Worm (Caenorhabditis elegans) whole organism, young adult: ENCODE measurements around the gene nhr-28.
A peak's percentile ranks its signal among the peaks of the same experiment; 100 is the strongest.

ENCODE experiments used
- B0336.3 ChIP-seq: fragments of 200-800 bp; sonication (Bioruptor generic); IDR thresholded peaks from 2 replicates; pipeline ENCODE4 v1.3.6; 2022; ENCODE audit warnings: missing genetic modification characterization, missing compliant biosample characterization
- C17E4.6 ChIP-seq: fragments of 200-800 bp; sonication (Bioruptor generic); IDR thresholded peaks from 2 replicates; pipeline ENCODE4 v1.3.6; 2022; ENCODE audit warnings: missing genetic modification reagents, missing genetic modification characterization, missing compliant biosample characterization
- F23B12.7 ChIP-seq: sonication (generic microtip); optimal IDR thresholded peaks from 2 replicates; lab custom pipeline; 2017; ENCODE audit warnings: missing genetic modification characterization, mild to moderate bottlenecking, missing compliant biosample characterization, antibody characterized with exemption, moderate library complexity; ENCODE audit not compliant: insufficient read depth
- F33H1.4 ChIP-seq: fragments of 200-800 bp; sonication (Bioruptor generic); IDR thresholded peaks from 2 replicates; pipeline ENCODE4 v1.3.6; 2022; ENCODE audit warnings: missing genetic modification reagents, missing genetic modification characterization, missing compliant biosample characterization
- F49E8.2 ChIP-seq: sonication (generic microtip); optimal IDR thresholded peaks from 3 replicates; lab custom pipeline; 2017; ENCODE audit warnings: missing genetic modification characterization, mild to moderate bottlenecking, missing compliant biosample characterization, antibody characterized with exemption, moderate library complexity; ENCODE audit not compliant: insufficient read depth
- F57A8.1 ChIP-seq: fragments of 200-800 bp; sonication (Bioruptor generic); optimal IDR thresholded peaks from 2 replicates; lab custom pipeline; 2018; ENCODE audit warnings: mild to moderate bottlenecking, missing genetic modification characterization, moderate library complexity, missing compliant biosample characterization
- T26A5.8 ChIP-seq: sonication (generic microtip); optimal IDR thresholded peaks from 2 replicates; lab custom pipeline; 2016; ENCODE audit warnings: missing genetic modification characterization, missing compliant biosample characterization
- Y53F4B.3 ChIP-seq: fragments of 200-800 bp; sonication (Bioruptor generic); IDR thresholded peaks from 2 replicates; pipeline ENCODE4 v1.3.6; 2022; ENCODE audit warnings: missing genetic modification reagents, missing genetic modification characterization, missing compliant biosample characterization
- Y56A3A.18 ChIP-seq: fragments of 200-800 bp; sonication (Bioruptor generic); IDR thresholded peaks from 2 replicates; pipeline ENCODE4 v1.3.6; 2022; ENCODE audit warnings: missing genetic modification reagents, missing genetic modification characterization, missing compliant biosample characterization
- akir-1 ChIP-seq: fragments of 200-800 bp; sonication (Bioruptor generic); optimal IDR thresholded peaks from 2 replicates; lab custom pipeline; 2018; ENCODE audit warnings: mild to moderate bottlenecking, missing genetic modification characterization, moderate library complexity, missing compliant biosample characterization
- aptf-2 ChIP-seq: fragments of 200-800 bp; sonication (Bioruptor generic); conservative IDR thresholded peaks from 2 replicates; pipeline ENCODE4 v1.3.6; 2022; ENCODE audit warnings: missing genetic modification reagents, missing genetic modification characterization, missing compliant biosample characterization
- aptf-3 ChIP-seq: fragments of 200-800 bp; sonication (Bioruptor generic); IDR thresholded peaks from 2 replicates; pipeline ENCODE4 v1.3.6; 2022; ENCODE audit warnings: missing genetic modification characterization, missing compliant biosample characterization
- atf-7 ChIP-seq: sonication (generic microtip); optimal IDR thresholded peaks from 2 replicates; lab custom pipeline; 2017; ENCODE audit warnings: mild to moderate bottlenecking, missing genetic modification characterization, missing compliant biosample characterization
- attf-6 ChIP-seq: fragments of 200-800 bp; sonication (Bioruptor generic); IDR thresholded peaks from 2 replicates; pipeline ENCODE4 v1.3.6; 2022; ENCODE audit warnings: missing genetic modification reagents, missing genetic modification characterization, missing compliant biosample characterization
- bed-2 ChIP-seq: fragments of 200-800 bp; sonication (Bioruptor generic); IDR thresholded peaks from 2 replicates; pipeline ENCODE4 v1.3.6; 2022; ENCODE audit warnings: missing genetic modification reagents, missing genetic modification characterization, missing compliant biosample characterization
- ccch-3 ChIP-seq: fragments of 200-800 bp; sonication (Bioruptor generic); optimal IDR thresholded peaks from 2 replicates; lab custom pipeline; 2018; ENCODE audit warnings: mild to moderate bottlenecking, missing genetic modification characterization, missing compliant biosample characterization
- cebp-1 ChIP-seq, 2 experiments: fragments of 200-800 bp in 1 of 2; sonication (Bioruptor generic) in 1 of 2; sonication (generic microtip) in 1 of 2; IDR thresholded peaks in 1 of 2; optimal IDR thresholded peaks in 1 of 2; 2 replicates each; pipeline versions ENCODE4 v1.3.6 to Lab custom; 2017 to 2022; ENCODE audit warnings: missing compliant biosample characterization in 2 of 2, missing genetic modification characterization in 2 of 2, mild to moderate bottlenecking in 1 of 2, missing genetic modification reagents in 1 of 2, moderate library complexity in 1 of 2
- ceh-100 ChIP-seq: fragments of 200-800 bp; sonication (Bioruptor generic); IDR thresholded peaks from 2 replicates; pipeline ENCODE4 v1.3.6; 2022; ENCODE audit warnings: missing genetic modification reagents, missing genetic modification characterization, missing compliant biosample characterization
- ceh-91 ChIP-seq: fragments of 200-800 bp; sonication (Bioruptor generic); IDR thresholded peaks from 2 replicates; pipeline ENCODE4 v1.3.6; 2022; ENCODE audit warnings: missing genetic modification reagents, missing genetic modification characterization, missing compliant biosample characterization
- dox-1 ChIP-seq: fragments of 200-800 bp; sonication (Bioruptor generic); IDR thresholded peaks from 2 replicates; pipeline ENCODE4 v1.3.6; 2022; ENCODE audit warnings: missing genetic modification reagents, missing genetic modification characterization, missing compliant biosample characterization
- efl-1 ChIP-seq: fragments of 150-350 bp; optimal IDR thresholded peaks from 2 replicates; lab custom pipeline; 2014; ENCODE audit warnings: missing biosample characterization, missing genetic modification reagents, missing genetic modification characterization
- ets-4 ChIP-seq: fragments of 200-800 bp; sonication (Bioruptor generic); optimal IDR thresholded peaks from 2 replicates; lab custom pipeline; 2018; ENCODE audit warnings: mild to moderate bottlenecking, missing genetic modification characterization, missing compliant biosample characterization
- gei-17 ChIP-seq: fragments of 200-800 bp; sonication (Bioruptor generic); optimal IDR thresholded peaks from 2 replicates; lab custom pipeline; 2018; ENCODE audit warnings: mild to moderate bottlenecking, missing genetic modification characterization, missing compliant biosample characterization
- hlh-26 ChIP-seq: fragments of 200-800 bp; sonication (Bioruptor generic); conservative IDR thresholded peaks from 2 replicates; pipeline ENCODE4 v1.3.6; 2022; ENCODE audit warnings: missing genetic modification reagents, missing genetic modification characterization, missing compliant biosample characterization
- hmg-1.2 ChIP-seq: fragments of 200-800 bp; sonication (Bioruptor generic); IDR thresholded peaks from 2 replicates; pipeline ENCODE4 v1.3.6; 2022; ENCODE audit warnings: missing genetic modification reagents, missing genetic modification characterization, missing compliant biosample characterization
- hmg-20 ChIP-seq: fragments of 200-800 bp; sonication (Bioruptor generic); IDR thresholded peaks from 2 replicates; pipeline ENCODE4 v1.3.6; 2022; ENCODE audit warnings: missing genetic modification reagents, missing genetic modification characterization, missing compliant biosample characterization
- lag-1 ChIP-seq: fragments of 200-800 bp; sonication (Bioruptor generic); IDR thresholded peaks from 2 replicates; pipeline ENCODE4 v1.3.6; 2022; ENCODE audit warnings: missing genetic modification reagents, missing genetic modification characterization, missing compliant biosample characterization
- lin-35 ChIP-seq, 3 experiments: fragments of 150-350 bp in 2 of 3; sonication (generic microtip) in 1 of 3; optimal IDR thresholded peaks; 2 replicates each; lab custom pipeline; 2014 to 2018; ENCODE audit warnings: missing biosample characterization in 3 of 3, missing genetic modification characterization in 3 of 3, missing genetic modification reagents in 3 of 3
- lsy-27 ChIP-seq: sonication (generic microtip); optimal IDR thresholded peaks from 2 replicates; lab custom pipeline; 2017; ENCODE audit warnings: missing genetic modification characterization, mild to moderate bottlenecking, missing compliant biosample characterization, antibody characterized with exemption, missing genotype, borderline replicate concordance; ENCODE audit not compliant: insufficient read depth
- madf-10 ChIP-seq: sonication (generic microtip); optimal IDR thresholded peaks from 2 replicates; lab custom pipeline; 2016; ENCODE audit warnings: mild to moderate bottlenecking, missing genetic modification characterization, missing compliant biosample characterization
- madf-3 ChIP-seq: fragments of 200-800 bp; sonication (Bioruptor generic); IDR thresholded peaks from 2 replicates; pipeline ENCODE4 v1.3.6; 2022; ENCODE audit warnings: missing genetic modification reagents, missing genetic modification characterization, missing compliant biosample characterization
- nfya-2 ChIP-seq: fragments of 200-800 bp; sonication (Bioruptor generic); IDR thresholded peaks from 2 replicates; pipeline ENCODE4 v1.3.6; 2022; ENCODE audit warnings: missing genetic modification reagents, missing genetic modification characterization, missing compliant biosample characterization
- nhr-120 ChIP-seq: fragments of 200-800 bp; sonication (Bioruptor generic); IDR thresholded peaks from 2 replicates; pipeline ENCODE4 v1.3.6; 2022; ENCODE audit warnings: missing genetic modification characterization, missing compliant biosample characterization
- nhr-179 ChIP-seq: sonication (generic microtip); optimal IDR thresholded peaks from 2 replicates; lab custom pipeline; 2016; ENCODE audit warnings: mild to moderate bottlenecking, missing genetic modification characterization, missing compliant biosample characterization
- pbrm-1 ChIP-seq: fragments of 200-800 bp; sonication (Bioruptor generic); IDR thresholded peaks from 2 replicates; pipeline ENCODE4 v1.3.6; 2022; ENCODE audit warnings: missing genetic modification reagents, missing genetic modification characterization, missing compliant biosample characterization
- pha-4 ChIP-seq: fragments of 150-350 bp; sonication (generic microtip); optimal IDR thresholded peaks from 2 replicates; lab custom pipeline; 2014; ENCODE audit warnings: missing biosample characterization, missing genetic modification reagents, missing genetic modification characterization
- rcor-1 ChIP-seq: fragments of 200-800 bp; sonication (Bioruptor generic); IDR thresholded peaks from 2 replicates; pipeline ENCODE4 v1.3.6; 2022; ENCODE audit warnings: missing genetic modification reagents, missing genetic modification characterization, missing compliant biosample characterization
- repo-1 ChIP-seq: sonication (generic microtip); optimal IDR thresholded peaks from 2 replicates; lab custom pipeline; 2017; ENCODE audit warnings: mild to moderate bottlenecking, missing genetic modification characterization, missing compliant biosample characterization
- snpc-1.3 ChIP-seq: sonication (generic microtip); optimal IDR thresholded peaks from 2 replicates; lab custom pipeline; 2017; ENCODE audit warnings: missing genetic modification characterization, mild to moderate bottlenecking, missing compliant biosample characterization, antibody characterized with exemption, moderate library complexity, missing genotype, missing genetic modification reagents; ENCODE audit not compliant: insufficient read depth
- snpc-3.4 ChIP-seq: sonication (generic microtip); optimal IDR thresholded peaks from 2 replicates; lab custom pipeline; 2017; ENCODE audit warnings: missing genetic modification characterization, mild to moderate bottlenecking, missing compliant biosample characterization, antibody characterized with exemption, moderate library complexity, missing genotype, missing genetic modification reagents
- snpc-4 ChIP-seq, 5 experiments: fragments of 150-350 bp in 1 of 5; sonication (generic microtip) in 4 of 5; optimal IDR thresholded peaks; 2 replicates each; lab custom pipeline; 2014 to 2018; ENCODE audit warnings: missing genetic modification characterization in 5 of 5, missing biosample characterization in 3 of 5, antibody characterized with exemption in 2 of 5, mild to moderate bottlenecking in 2 of 5, missing compliant biosample characterization in 2 of 5, missing genotype in 2 of 5, moderate library complexity in 2 of 5, missing genetic modification reagents in 1 of 5
- somi-1 ChIP-seq: fragments of 200-800 bp; sonication (Bioruptor generic); optimal IDR thresholded peaks from 2 replicates; lab custom pipeline; 2018; ENCODE audit warnings: mild to moderate bottlenecking, missing genetic modification characterization, missing compliant biosample characterization
- tbx-9 ChIP-seq: sonication (generic microtip); optimal IDR thresholded peaks from 2 replicates; lab custom pipeline; 2016; ENCODE audit warnings: borderline replicate concordance, missing genetic modification characterization, inconsistent platforms, missing compliant biosample characterization
- unc-130 ChIP-seq: sonication (generic microtip); optimal IDR thresholded peaks from 2 replicates; lab custom pipeline; 2016; ENCODE audit warnings: missing genetic modification reagents, missing genetic modification characterization, missing compliant biosample characterization
- ztf-25 ChIP-seq: fragments of 200-800 bp; sonication (Bioruptor generic); IDR thresholded peaks from 2 replicates; pipeline ENCODE4 v1.3.6; 2022; ENCODE audit warnings: missing genetic modification reagents, missing genetic modification characterization, missing compliant biosample characterization
- ztf-3 ChIP-seq: fragments of 200-800 bp; sonication (Bioruptor generic); optimal IDR thresholded peaks from 2 replicates; lab custom pipeline; 2018; ENCODE audit warnings: mild to moderate bottlenecking, missing genetic modification characterization, missing compliant biosample characterization
- ztf-6 ChIP-seq: fragments of 200-800 bp; sonication (Bioruptor generic); IDR thresholded peaks from 2 replicates; pipeline ENCODE4 v1.3.6; 2022; ENCODE audit warnings: missing genetic modification reagents, missing genetic modification characterization, missing compliant biosample characterization

nhr-28 gene

DNA sequence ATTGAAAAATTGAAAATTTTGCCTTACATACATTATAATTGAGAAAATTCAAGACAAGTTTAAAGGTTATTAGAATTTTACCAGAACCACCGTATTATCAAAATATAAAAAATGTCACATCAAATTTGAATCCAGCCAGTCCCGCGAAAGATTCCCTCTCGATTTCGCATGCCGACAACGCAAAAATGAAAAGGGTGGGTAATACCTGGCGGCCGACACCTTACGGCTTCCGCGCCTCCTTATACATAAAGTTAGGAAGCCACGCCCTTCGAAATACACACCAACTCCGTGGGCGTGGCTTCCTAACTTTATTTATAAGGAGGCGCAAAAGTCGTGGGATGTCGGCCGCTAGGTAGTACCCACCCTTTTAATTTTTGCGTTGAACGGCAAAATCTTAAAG is 2.8 kb downstream of the nhr-28 start:
- TF ChIP-seq somi-1 (GFP tag; lab: Kevin White, UChicago) = no peak
- TF ChIP-seq akir-1 (GFP tag; lab: Kevin White, UChicago) = no peak
- TF ChIP-seq T26A5.8 (tag; lab: Kevin White, UChicago) = no peak
- no peak for TF ChIP-seq nfya-2 (GFP tag; lab: Robert Waterston, UW)
- TF ChIP-seq ztf-25 (GFP tag; lab: Robert Waterston, UW) = 0 out of 2 replicates have a peak, but pooled peaks have one; percentile 23
- TF ChIP-seq hmg-1.2 (GFP tag; lab: Robert Waterston, UW) = peak; percentile 20; the same call in 1 of the 2 replicates
- no peak for TF ChIP-seq ets-4 (GFP tag; lab: Kevin White, UChicago)
- no peak for TF ChIP-seq hmg-20 (GFP tag; lab: Robert Waterston, UW)
- TF ChIP-seq snpc-4 (GFP tag; optimal IDR thresholded peaks at IDR 0.05; lab: Kevin White, UChicago) = peak; percentile 74
- TF ChIP-seq snpc-4 (tag; optimal IDR thresholded peaks at IDR 0.05; lab: Kevin White, UChicago) = peak; percentile 40 to 94 (median 70)
- TF ChIP-seq gei-17 (GFP tag; lab: Kevin White, UChicago) = no peak
- TF ChIP-seq unc-130 (GFP tag; lab: Kevin White, UChicago) = no peak
- TF ChIP-seq Y56A3A.18 (GFP tag; lab: Robert Waterston, UW) = no peak
- TF ChIP-seq atf-7 (tag; lab: Kevin White, UChicago) = no peak
- no peak for TF ChIP-seq pha-4
- TF ChIP-seq nhr-120 (GFP tag; lab: Robert Waterston, UW) = no peak
- TF ChIP-seq ztf-3 (GFP tag; lab: Kevin White, UChicago) = no peak
- TF ChIP-seq lag-1 (GFP tag; lab: Robert Waterston, UW) = no peak
- TF ChIP-seq F23B12.7 = no peak
- TF ChIP-seq attf-6 = 0 out of 2 replicates have a peak, but pooled peaks have one; percentile 43
- no peak for TF ChIP-seq ceh-91 (GFP tag; lab: Robert Waterston, UW)
- no peak for TF ChIP-seq hlh-26 (GFP tag; lab: Robert Waterston, UW)
- TF ChIP-seq rcor-1 = peak; percentile 16; the same call in 1 of the 2 replicates
- no peak for TF ChIP-seq cebp-1 (GFP tag; IDR thresholded peaks at IDR 0.05; lab: Robert Waterston, UW)
- no peak for TF ChIP-seq cebp-1 (tag; optimal IDR thresholded peaks at IDR 0.05; lab: Kevin White, UChicago)
- TF ChIP-seq Y53F4B.3 (GFP tag; lab: Robert Waterston, UW) = no peak
- TF ChIP-seq madf-3 (GFP tag; lab: Robert Waterston, UW) = 0 out of 2 replicates have a peak, but pooled peaks have one; percentile 54
- TF ChIP-seq lin-35 (GFP tag; optimal IDR thresholded peaks at IDR 0.05; lab: Kevin White, UChicago) = no peak
- TF ChIP-seq efl-1 = no peak
- TF ChIP-seq lsy-27 (tag; lab: Kevin White, UChicago) = no peak
- no peak for TF ChIP-seq ceh-100 (GFP tag; lab: Robert Waterston, UW)
- TF ChIP-seq repo-1 (tag; lab: Kevin White, UChicago) = no peak
- no peak for TF ChIP-seq snpc-1.3 (tag; lab: Kevin White, UChicago)
- TF ChIP-seq B0336.3 (GFP tag; lab: Robert Waterston, UW) = no peak
- TF ChIP-seq F49E8.2 (tag; lab: Kevin White, UChicago) = no peak
- TF ChIP-seq ztf-6 (GFP tag; lab: Robert Waterston, UW) = no peak
- TF ChIP-seq aptf-2 (GFP tag; lab: Robert Waterston, UW) = no peak
- no peak for TF ChIP-seq F33H1.4
- peak; percentile 69 for TF ChIP-seq snpc-3.4 (tag; lab: Kevin White, UChicago)
- TF ChIP-seq ccch-3 (GFP tag; lab: Kevin White, UChicago) = no peak
- TF ChIP-seq bed-2 (GFP tag; lab: Robert Waterston, UW) = no peak
- no peak for TF ChIP-seq tbx-9
- no peak for TF ChIP-seq aptf-3 (GFP tag; lab: Robert Waterston, UW)
- no peak for TF ChIP-seq F57A8.1 (GFP tag; lab: Kevin White, UChicago)
- TF ChIP-seq dox-1 (GFP tag; lab: Robert Waterston, UW) = no peak
- no peak for TF ChIP-seq nhr-179 (tag; lab: Kevin White, UChicago)
- TF ChIP-seq madf-10 (tag; lab: Kevin White, UChicago) = no peak
- 0 out of 2 replicates have a peak, but pooled peaks have one; percentile 6 for TF ChIP-seq pbrm-1
- TF ChIP-seq C17E4.6 (GFP tag; lab: Robert Waterston, UW) = no peak
